Worm (Caenorhabditis elegans) whole organism, young adult: ENCODE measurements around the gene gcp-2.2.

Source experiments
- F49E8.2 ChIP-seq: sonication (generic microtip); optimal IDR thresholded peaks from 3 replicates; lab custom pipeline; 2017; ENCODE audit warnings: missing genetic modification characterization, mild to moderate bottlenecking, missing compliant biosample characterization, antibody characterized with exemption, moderate library complexity; ENCODE audit not compliant: insufficient read depth
- ama-1 ChIP-seq, 3 experiments: fragments of 150-350 bp in 1 of 3; sonication (generic microtip) in 2 of 3; optimal IDR thresholded peaks; 2 replicates each; lab custom pipeline; 2014 to 2018; ENCODE audit warnings: missing biosample characterization in 2 of 3, missing genetic modification characterization in 2 of 3, missing genetic modification reagents in 2 of 3
- ceh-91 ChIP-seq: fragments of 200-800 bp; sonication (Bioruptor generic); IDR thresholded peaks from 2 replicates; pipeline ENCODE4 v1.3.6; 2022; ENCODE audit warnings: missing genetic modification reagents, missing genetic modification characterization, missing compliant biosample characterization
- fkh-3 ChIP-seq: sonication (generic microtip); optimal IDR thresholded peaks from 2 replicates; lab custom pipeline; 2016; ENCODE audit warnings: mild to moderate bottlenecking, missing genetic modification characterization, missing compliant biosample characterization
- him-1 ChIP-seq: sonication (generic microtip); optimal IDR thresholded peaks from 2 replicates; lab custom pipeline; 2016; ENCODE audit warnings: missing genotype, missing genetic modification reagents, missing genetic modification characterization, missing compliant biosample characterization
- hrde-1 ChIP-seq: sonication (generic microtip); optimal IDR thresholded peaks from 2 replicates; lab custom pipeline; 2016; ENCODE audit warnings: missing genetic modification characterization, mild to moderate bottlenecking, missing compliant biosample characterization, moderate library complexity, missing genotype, missing genetic modification reagents, borderline replicate concordance
- nhr-120 ChIP-seq: fragments of 200-800 bp; sonication (Bioruptor generic); IDR thresholded peaks from 2 replicates; pipeline ENCODE4 v1.3.6; 2022; ENCODE audit warnings: missing genetic modification characterization, missing compliant biosample characterization
- nhr-27 ChIP-seq: fragments of 200-800 bp; sonication (Bioruptor generic); optimal IDR thresholded peaks from 2 replicates; lab custom pipeline; 2018; ENCODE audit warnings: mild to moderate bottlenecking, missing genetic modification characterization, moderate library complexity, missing compliant biosample characterization
- unc-62 ChIP-seq: fragments of 150-350 bp; optimal IDR thresholded peaks from 2 replicates; lab custom pipeline; 2014; ENCODE audit warnings: missing biosample characterization, missing genetic modification reagents, missing genetic modification characterization
- ztf-6 ChIP-seq: fragments of 200-800 bp; sonication (Bioruptor generic); IDR thresholded peaks from 2 replicates; pipeline ENCODE4 v1.3.6; 2022; ENCODE audit warnings: missing genetic modification reagents, missing genetic modification characterization, missing compliant biosample characterization

DNA sequence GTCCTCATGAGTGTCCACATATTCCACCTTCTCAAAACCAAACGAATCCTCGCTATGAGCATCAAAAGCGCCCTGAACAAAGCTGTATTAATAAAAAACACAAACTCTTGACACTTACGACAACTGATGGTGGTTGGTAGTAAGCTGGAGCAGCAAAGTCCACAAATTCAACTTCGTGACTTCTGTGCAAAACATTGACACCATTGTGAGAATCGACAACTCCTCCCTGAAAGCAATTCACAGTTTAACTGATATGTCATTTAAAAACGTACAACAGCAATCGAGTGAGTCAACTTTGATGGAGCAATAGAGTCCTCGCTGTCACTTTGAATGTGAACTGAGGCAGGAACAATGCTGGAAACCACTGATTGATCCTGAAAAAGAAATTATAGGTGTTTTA lies 20.1 kb upstream of the gcp-2.2 start:
- no peak for TF ChIP-seq hrde-1 (tag; lab: Kevin White, UChicago)
- no peak for TF ChIP-seq nhr-27 (tag; lab: Kevin White, UChicago)
- TF ChIP-seq ceh-91 (GFP tag; lab: Robert Waterston, UW), result no peak
- no peak for TF ChIP-seq unc-62 (GFP tag; lab: Kevin White, UChicago)
- no peak for TF ChIP-seq ztf-6 (GFP tag; lab: Robert Waterston, UW)
- no peak for TF ChIP-seq him-1 (tag; lab: Kevin White, UChicago)
- no peak for TF ChIP-seq nhr-120
- TF ChIP-seq ama-1 (optimal IDR thresholded peaks at IDR 0.05; lab: Kevin White, UChicago), result no peak
- no peak for TF ChIP-seq ama-1 (GFP tag; optimal IDR thresholded peaks at IDR 0.05; lab: Kevin White, UChicago)
- no peak for TF ChIP-seq F49E8.2 (tag; lab: Kevin White, UChicago)
- TF ChIP-seq fkh-3 (tag; lab: Kevin White, UChicago), result no peak
